Fruit fly (Drosophila melanogaster) whole organism: ENCODE measurements around the gene p115.

Experiments
- Dll ChIP-seq: fragments of >200 bp; optimal IDR thresholded peaks from 2 replicates; lab custom pipeline; 2017
- EcR ChIP-seq, 2 experiments: fragments of >200 bp; optimal IDR thresholded peaks; 2 replicates each; lab custom pipeline; 2017; ENCODE audit warnings: missing biosample characterization in 2 of 2, missing genetic modification characterization in 2 of 2, missing genetic modification reagents in 2 of 2
- pan ChIP-seq: fragments of >200 bp; optimal IDR thresholded peaks from 2 replicates; lab custom pipeline; 2017
- psq ChIP-seq: fragments of >200 bp; optimal IDR thresholded peaks from 2 replicates; lab custom pipeline; 2017
- usp ChIP-seq: fragments of >200 bp; optimal IDR thresholded peaks from 2 replicates; lab custom pipeline; 2017; ENCODE audit warnings: missing biosample characterization, missing genetic modification characterization, mixed read lengths

- TF ChIP-seq psq (lab: Kevin White, UChicago) (no peak), pan (lab: Kevin White, UChicago) (no peak), Dll (no peak), EcR (GFP tag; optimal IDR thresholded peaks at IDR 0.05; lab: Kevin White, UChicago) (no peak), usp (GFP tag; lab: Kevin White, UChicago) (no peak)
Observed at dm6 chrX:7874094-7874493, 19.7 kb upstream of the p115 start, which contains the start of gene Ir7c.
